Worm (Caenorhabditis elegans) whole organism, young adult: ENCODE results near the gene prx-13.

Experiments
- ama-1 ChIP-seq, 3 experiments: fragments of 150-350 bp in 1 of 3; sonication (generic microtip) in 2 of 3; optimal IDR thresholded peaks; 2 replicates each; lab custom pipeline; 2014 to 2018; ENCODE audit warnings: missing biosample characterization in 2 of 3, missing genetic modification characterization in 2 of 3, missing genetic modification reagents in 2 of 3
- egl-18 ChIP-seq: fragments of 200-800 bp; sonication (Bioruptor generic); IDR thresholded peaks from 2 replicates; pipeline ENCODE4 v1.3.6; 2022; ENCODE audit warnings: missing genetic modification reagents, missing genetic modification characterization, missing compliant biosample characterization
- fkh-3 ChIP-seq: sonication (generic microtip); optimal IDR thresholded peaks from 2 replicates; lab custom pipeline; 2016; ENCODE audit warnings: mild to moderate bottlenecking, missing genetic modification characterization, missing compliant biosample characterization
- nfya-1 ChIP-seq: sonication (generic microtip); optimal IDR thresholded peaks from 2 replicates; lab custom pipeline; 2017; ENCODE audit warnings: antibody characterized with exemption, missing compliant biosample characterization, missing genetic modification characterization, borderline replicate concordance; ENCODE audit not compliant: insufficient read depth

DNA sequence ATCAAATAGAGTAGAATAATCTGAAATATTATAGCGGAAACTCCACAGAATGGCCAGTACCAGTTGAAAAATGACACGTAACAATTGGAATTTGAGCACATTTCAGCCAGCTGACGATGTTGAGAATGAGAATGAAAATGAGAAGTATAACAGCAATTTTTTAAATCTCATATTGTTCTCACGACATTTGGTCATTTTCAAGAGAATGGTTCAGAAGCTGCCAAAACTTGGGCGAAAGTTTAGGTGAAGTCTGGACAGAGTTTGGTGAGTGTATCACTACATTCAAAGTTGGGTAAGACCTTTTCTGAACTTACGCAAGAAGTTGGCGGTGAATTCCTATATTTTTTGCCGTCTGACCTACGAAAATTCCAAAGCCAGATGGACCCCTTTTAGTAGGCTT, 46.9 kb downstream of the prx-13 start, which contains the start of gene srd-58:
- no peak for TF ChIP-seq fkh-3
- no peak for TF ChIP-seq ama-1 (optimal IDR thresholded peaks at IDR 0.05; lab: Kevin White, UChicago)
- no peak for TF ChIP-seq ama-1 (GFP tag; optimal IDR thresholded peaks at IDR 0.05; lab: Kevin White, UChicago)
- TF ChIP-seq nfya-1 = no peak
- no peak for TF ChIP-seq egl-18 (GFP tag; lab: Robert Waterston, UW)
